Worm (Caenorhabditis elegans) whole organism, mixed stage, embryonic: ENCODE results near the gene stdh-3.
A peak's percentile ranks its signal among the peaks of the same experiment; 100 is the strongest.

ENCODE experiments used
- ces-1 ChIP-seq: fragments of 150-350 bp; optimal IDR thresholded peaks from 2 replicates; lab custom pipeline; 2014; ENCODE audit warnings: missing biosample characterization, missing genetic modification reagents, missing genetic modification characterization
- cnd-1 ChIP-seq: fragments of 200-800 bp; sonication (Bioruptor generic); optimal IDR thresholded peaks from 2 replicates; lab custom pipeline; 2018; ENCODE audit warnings: mild to moderate bottlenecking, missing genetic modification characterization, missing compliant biosample characterization
- flh-1 ChIP-seq: fragments of 200-800 bp; sonication (Bioruptor generic); optimal IDR thresholded peaks from 2 replicates; lab custom pipeline; 2018; ENCODE audit warnings: mild to moderate bottlenecking, missing genetic modification characterization, moderate library complexity, missing compliant biosample characterization
- nhr-76 ChIP-seq: sonication (generic microtip); optimal IDR thresholded peaks from 2 replicates; lab custom pipeline; 2017; ENCODE audit warnings: missing biosample characterization, missing genetic modification characterization
- sptf-1 ChIP-seq: sonication (generic microtip); optimal IDR thresholded peaks from 2 replicates; lab custom pipeline; 2017; ENCODE audit warnings: mild to moderate bottlenecking, missing genetic modification characterization, moderate library complexity, missing compliant biosample characterization
- unc-62 ChIP-seq: fragments of 150-350 bp; optimal IDR thresholded peaks from 2 replicates; lab custom pipeline; 2014; ENCODE audit warnings: missing biosample characterization, missing genetic modification reagents, missing genetic modification characterization
- ztf-11 ChIP-seq: fragments of 150-350 bp; optimal IDR thresholded peaks from 2 replicates; lab custom pipeline; 2014; ENCODE audit warnings: missing biosample characterization, missing genetic modification characterization

DNA sequence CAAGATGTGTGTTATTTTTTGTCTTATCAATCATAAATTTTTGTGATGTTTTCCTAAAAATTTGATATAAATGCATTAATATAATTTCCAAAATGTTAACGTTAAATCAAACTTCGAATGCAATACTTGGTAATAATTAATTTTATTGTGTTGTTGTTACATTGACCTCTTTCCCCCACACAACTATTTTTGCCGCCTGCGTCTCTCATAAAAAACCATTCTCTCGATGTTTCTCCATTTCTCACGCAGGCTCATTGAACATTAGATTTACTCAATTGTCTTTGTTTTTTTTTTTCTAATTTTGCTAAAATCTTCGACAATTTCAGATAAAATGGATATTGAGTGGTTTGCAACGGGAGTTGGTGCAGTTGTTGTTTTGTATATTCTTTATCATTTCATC is 1.8 kb downstream of the stdh-3 start, which contains the start of gene stdh-1:
- TF ChIP-seq cnd-1 (tag; lab: Kevin White, UChicago) (no peak), ztf-11 (tag; lab: Kevin White, UChicago) (no peak), ces-1 (GFP tag; lab: Kevin White, UChicago) (peak; percentile 79), nhr-76 (tag; lab: Kevin White, UChicago) (no peak), flh-1 (GFP tag; lab: Kevin White, UChicago) (no peak), unc-62 (GFP tag; lab: Kevin White, UChicago) (no peak), sptf-1 (tag; lab: Kevin White, UChicago) (no peak)
